ENCODE assay signal across 1 fruit fly cellular context in the genomic region with DNA sequence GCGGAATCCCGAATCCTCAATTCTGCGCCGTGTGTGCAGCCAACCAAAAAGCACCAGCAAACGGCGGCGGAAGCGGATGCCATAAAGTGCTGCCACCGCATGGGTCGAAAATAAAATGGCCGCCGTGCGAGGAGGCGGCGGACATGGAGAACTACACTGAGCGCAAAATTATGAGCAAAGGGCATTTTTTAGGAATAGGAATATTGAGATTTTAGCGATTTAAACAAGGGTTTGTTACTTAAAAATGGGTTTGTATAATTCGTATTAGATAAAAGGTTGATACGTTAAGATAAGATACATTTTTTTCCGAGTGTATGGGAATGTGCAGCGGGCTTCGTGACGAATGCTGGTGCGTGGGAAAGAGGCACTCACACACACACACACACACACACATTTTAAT.
A peak's percentile ranks its signal among the peaks of the same experiment; 100 is the strongest.
TF ChIP-seq lines count a peak whose summit lies in the region.

No protein-coding gene starts in this region.

TF ChIP-seq in whole organism, embryonic, 481 proteins besides CTCF, POLR2A, EP300 and RAD21 (continued from another document and continues in another):
- no peak for TF ChIP-seq H15 (GFP tag; IDR thresholded peaks at IDR 0.05; lab: Robert Waterston, UW)
- no peak for TF ChIP-seq mirr (GFP tag; optimal IDR thresholded peaks at IDR 0.05; lab: Kevin White, UChicago)
- no peak for TF ChIP-seq danr (GFP tag; IDR thresholded peaks at IDR 0.05; lab: Robert Waterston, UW)
- no peak for TF ChIP-seq eyg (GFP tag; optimal IDR thresholded peaks at IDR 0.05; lab: Kevin White, UChicago)
- 0 out of 2 replicates have a peak, but pooled peaks have one; percentile 24 for TF ChIP-seq CG32772 (GFP tag; IDR thresholded peaks at IDR 0.05; lab: Robert Waterston, UW)
- TF ChIP-seq CG3281 (GFP tag; optimal IDR thresholded peaks at IDR 0.05; lab: Kevin White, UChicago) = peak; percentile 17
- TF ChIP-seq Ssrp (tag; optimal IDR thresholded peaks at IDR 0.05; lab: Kevin White, UChicago) = peak; percentile 30
- TF ChIP-seq Mes4 (GFP tag; optimal IDR thresholded peaks at IDR 0.05; lab: Kevin White, UChicago) = peak; percentile 9
- TF ChIP-seq CG33557 (GFP tag; optimal IDR thresholded peaks at IDR 0.05; lab: Kevin White, UChicago) = no peak
- peak; percentile 42 for TF ChIP-seq zf30C (GFP tag; optimal IDR thresholded peaks at IDR 0.05; lab: Kevin White, UChicago)
- no peak for TF ChIP-seq nom (GFP tag; optimal IDR thresholded peaks at IDR 0.05; lab: Kevin White, UChicago)
- peak; percentile 61; the same call in 1 of the 2 replicates for TF ChIP-seq CG17328 (GFP tag; IDR thresholded peaks at IDR 0.05; lab: Robert Waterston, UW)
- TF ChIP-seq Vsx1 (GFP tag; optimal IDR thresholded peaks at IDR 0.05; lab: Kevin White, UChicago) = no peak
- TF ChIP-seq CG2202 (tag; optimal IDR thresholded peaks at IDR 0.05; lab: Kevin White, UChicago) = no peak
- TF ChIP-seq CG1603 (tag; optimal IDR thresholded peaks at IDR 0.05; lab: Kevin White, UChicago) = no peak
- TF ChIP-seq CG17568 (GFP tag; optimal IDR thresholded peaks at IDR 0.05; lab: Kevin White, UChicago) = no peak
- TF ChIP-seq CG17829 (tag; optimal IDR thresholded peaks at IDR 0.05; lab: Kevin White, UChicago) = peak; percentile 48
- TF ChIP-seq zfh1 (GFP tag; IDR thresholded peaks at IDR 0.05; lab: Robert Waterston, UW) = peak; percentile 56; the same call in 2 of the 3 replicates
- TF ChIP-seq gcm (GFP tag; optimal IDR thresholded peaks at IDR 0.05; lab: Kevin White, UChicago) = peak; percentile 43
- TF ChIP-seq dati (GFP tag; IDR thresholded peaks at IDR 0.05; lab: Robert Waterston, UW) = no peak
- peak; percentile 3 for TF ChIP-seq CG10147 (GFP tag; optimal IDR thresholded peaks at IDR 0.05; lab: Kevin White, UChicago)
- TF ChIP-seq kay (GFP tag; optimal IDR thresholded peaks at IDR 0.05; lab: Kevin White, UChicago) = no peak
- no peak for TF ChIP-seq Dip3 (GFP tag; optimal IDR thresholded peaks at IDR 0.05; lab: Kevin White, UChicago)
- peak; percentile 1 for TF ChIP-seq Six4 (GFP tag; optimal IDR thresholded peaks at IDR 0.05; lab: Kevin White, UChicago)
- peak; percentile 1 for TF ChIP-seq BtbVII (GFP tag; optimal IDR thresholded peaks at IDR 0.05; lab: Kevin White, UChicago)
- TF ChIP-seq Dip2 (GFP tag; IDR thresholded peaks at IDR 0.05; lab: Robert Waterston, UW) = no peak
- TF ChIP-seq ato (GFP tag; IDR thresholded peaks at IDR 0.05; lab: Robert Waterston, UW; ENCODE audit: partially characterized antibody) = no peak
- TF ChIP-seq Optix (GFP tag; IDR thresholded peaks at IDR 0.05; lab: Robert Waterston, UW) = 0 out of 3 replicates have a peak, but pooled peaks have one; percentile 22
- TF ChIP-seq CG13624 (GFP tag; optimal IDR thresholded peaks at IDR 0.05; lab: Kevin White, UChicago) = no peak
- TF ChIP-seq dan (GFP tag; IDR thresholded peaks at IDR 0.05; lab: Robert Waterston, UW) = no peak
- peak; percentile 37; the same call in 1 of the 2 replicates for TF ChIP-seq stc (GFP tag; IDR thresholded peaks at IDR 0.05; lab: Robert Waterston, UW)
- TF ChIP-seq Hsf (GFP tag; optimal IDR thresholded peaks at IDR 0.05; lab: Kevin White, UChicago) = peak; percentile 24
- TF ChIP-seq jigr1 (GFP tag; IDR thresholded peaks at IDR 0.05; lab: Robert Waterston, UW) = no peak
- no peak for TF ChIP-seq CG30020 (tag; optimal IDR thresholded peaks at IDR 0.05; lab: Kevin White, UChicago)
- no peak for TF ChIP-seq CG7745 (tag; optimal IDR thresholded peaks at IDR 0.05; lab: Kevin White, UChicago)
- peak; percentile 38; the same call in 1 of the 2 replicates for TF ChIP-seq vvl (GFP tag; IDR thresholded peaks at IDR 0.05; lab: Robert Waterston, UW)
- no peak for TF ChIP-seq CG1024 (GFP tag; IDR thresholded peaks at IDR 0.05; lab: Robert Waterston, UW)
- TF ChIP-seq ttk (GFP tag; IDR thresholded peaks at IDR 0.05; lab: Robert Waterston, UW) = no peak
- no peak for TF ChIP-seq Trl (optimal IDR thresholded peaks at IDR 0.05; lab: Kevin White, UChicago)
- no peak for TF ChIP-seq Trl (GFP tag; optimal IDR thresholded peaks at IDR 0.05; lab: Kevin White, UChicago)
- TF ChIP-seq repo (GFP tag; optimal IDR thresholded peaks at IDR 0.05; lab: Kevin White, UChicago) = no peak
- TF ChIP-seq MTF-1 (GFP tag; optimal IDR thresholded peaks at IDR 0.05; lab: Kevin White, UChicago; ENCODE audit: borderline replicate concordance) = no peak
- TF ChIP-seq CG9215 (GFP tag; IDR thresholded peaks at IDR 0.05; lab: Robert Waterston, UW) = no peak; the same call in 1 of the 2 replicates
- peak; percentile 40 for TF ChIP-seq HHEX (GFP tag; optimal IDR thresholded peaks at IDR 0.05; lab: Kevin White, UChicago)
- TF ChIP-seq CG2875 (GFP tag; optimal IDR thresholded peaks at IDR 0.05; lab: Kevin White, UChicago) = peak; percentile 25
- no peak for TF ChIP-seq CG16863 (GFP tag; optimal IDR thresholded peaks at IDR 0.05; lab: Kevin White, UChicago)
- no peak for TF ChIP-seq CG7271 (tag; optimal IDR thresholded peaks at IDR 0.05; lab: Kevin White, UChicago)
- TF ChIP-seq CG6813 (GFP tag; optimal IDR thresholded peaks at IDR 0.05; lab: Kevin White, UChicago) = no peak
- TF ChIP-seq phol (tag; optimal IDR thresholded peaks at IDR 0.05; lab: Kevin White, UChicago) = peak; percentile 60
- TF ChIP-seq D19A (tag; optimal IDR thresholded peaks at IDR 0.05; lab: Kevin White, UChicago) = peak; percentile 7
- peak; percentile 59 for TF ChIP-seq lab (GFP tag; optimal IDR thresholded peaks at IDR 0.05; lab: Kevin White, UChicago)
- TF ChIP-seq CG17361 (GFP tag; IDR thresholded peaks at IDR 0.05; lab: Robert Waterston, UW) = 0 out of 3 replicates have a peak, but pooled peaks have one; percentile 39
- peak; percentile 43; the same call in 1 of the 2 replicates for TF ChIP-seq CG4404 (GFP tag; IDR thresholded peaks at IDR 0.05; lab: Robert Waterston, UW)
- peak in 1 of 2 experiments; percentile 45 for TF ChIP-seq Pdp1 (GFP tag; optimal IDR thresholded peaks at IDR 0.05; lab: Kevin White, UChicago)
- TF ChIP-seq CrebB (tag; optimal IDR thresholded peaks at IDR 0.05; lab: Kevin White, UChicago) = no peak
- no peak for TF ChIP-seq CG16815 (GFP tag; optimal IDR thresholded peaks at IDR 0.05; lab: Kevin White, UChicago)
- no peak for TF ChIP-seq CG8089 (GFP tag; optimal IDR thresholded peaks at IDR 0.05; lab: Kevin White, UChicago)
- TF ChIP-seq CG4730 (GFP tag; IDR thresholded peaks at IDR 0.05; lab: Robert Waterston, UW) = peak; percentile 30; the same call in 1 of the 2 replicates
- no peak for TF ChIP-seq D19B (GFP tag; optimal IDR thresholded peaks at IDR 0.05; lab: Kevin White, UChicago)
- no peak for TF ChIP-seq Camta (GFP tag; optimal IDR thresholded peaks at IDR 0.05; lab: Kevin White, UChicago)
- TF ChIP-seq Meics (GFP tag; optimal IDR thresholded peaks at IDR 0.05; lab: Kevin White, UChicago) = peak; percentile 34
- TF ChIP-seq ftz-f1 (GFP tag; optimal IDR thresholded peaks at IDR 0.05; lab: Kevin White, UChicago) = no peak
- TF ChIP-seq CG9932 (GFP tag; IDR thresholded peaks at IDR 0.05; lab: Robert Waterston, UW) = 0 out of 2 replicates have a peak, but pooled peaks have one; percentile 11
- no peak for TF ChIP-seq gfzf (GFP tag; optimal IDR thresholded peaks at IDR 0.05; lab: Kevin White, UChicago)
- no peak for TF ChIP-seq CG4282 (GFP tag; optimal IDR thresholded peaks at IDR 0.05; lab: Kevin White, UChicago)
- peak; percentile 14 for TF ChIP-seq CG17385 (GFP tag; optimal IDR thresholded peaks at IDR 0.05; lab: Kevin White, UChicago)
- peak; percentile 49 for TF ChIP-seq CG17359 (tag; optimal IDR thresholded peaks at IDR 0.05; lab: Kevin White, UChicago)
- TF ChIP-seq Lpt (GFP tag; optimal IDR thresholded peaks at IDR 0.05; lab: Kevin White, UChicago) = no peak
- TF ChIP-seq sob (GFP tag; IDR thresholded peaks at IDR 0.05; lab: Robert Waterston, UW) = no peak
- TF ChIP-seq CG13424 (tag; optimal IDR thresholded peaks at IDR 0.05; lab: Kevin White, UChicago) = no peak
- TF ChIP-seq Hr51 (GFP tag; optimal IDR thresholded peaks at IDR 0.05; lab: Kevin White, UChicago) = peak in 1 of 2 experiments; percentile 30
- TF ChIP-seq tll (GFP tag; optimal IDR thresholded peaks at IDR 0.05; lab: Kevin White, UChicago) = no peak
- peak; percentile 0 for TF ChIP-seq nerfin-1 (tag; optimal IDR thresholded peaks at IDR 0.05; lab: Kevin White, UChicago)
- no peak for TF ChIP-seq her (GFP tag; optimal IDR thresholded peaks at IDR 0.05; lab: Kevin White, UChicago)
- TF ChIP-seq Ptx1 (GFP tag; IDR thresholded peaks at IDR 0.05; lab: Robert Waterston, UW) = peak; percentile 51
- TF ChIP-seq az2 (GFP tag; optimal IDR thresholded peaks at IDR 0.05; lab: Kevin White, UChicago) = peak; percentile 39
- TF ChIP-seq gem (tag; optimal IDR thresholded peaks at IDR 0.05; lab: Kevin White, UChicago) = peak; percentile 48
- TF ChIP-seq hkb (optimal IDR thresholded peaks at IDR 0.05; lab: Kevin White, UChicago) = no peak
- peak; percentile 48 for TF ChIP-seq hkb (GFP tag; IDR thresholded peaks at IDR 0.05; lab: Robert Waterston, UW)
- TF ChIP-seq Fer1 (GFP tag; optimal IDR thresholded peaks at IDR 0.05; lab: Kevin White, UChicago) = peak; percentile 50
- TF ChIP-seq chm (GFP tag; IDR thresholded peaks at IDR 0.05; lab: Robert Waterston, UW) = no peak
- no peak for TF ChIP-seq CG13287 (GFP tag; IDR thresholded peaks at IDR 0.05; lab: Robert Waterston, UW; ENCODE audit: partially characterized antibody)
- no peak for TF ChIP-seq CG11085 (GFP tag; IDR thresholded peaks at IDR 0.05; lab: Robert Waterston, UW)
- TF ChIP-seq btn (GFP tag; optimal IDR thresholded peaks at IDR 0.05; lab: Kevin White, UChicago) = peak; percentile 13
- no peak for TF ChIP-seq tna (GFP tag; IDR thresholded peaks at IDR 0.05; lab: Robert Waterston, UW; ENCODE audit: partially characterized antibody)
- TF ChIP-seq Sry-β (GFP tag; optimal IDR thresholded peaks at IDR 0.05; lab: Kevin White, UChicago) = no peak
- no peak for TF ChIP-seq CG1529 (GFP tag; optimal IDR thresholded peaks at IDR 0.05; lab: Kevin White, UChicago)
- no peak for TF ChIP-seq NC2β (GFP tag; optimal IDR thresholded peaks at IDR 0.05; lab: Kevin White, UChicago)
- TF ChIP-seq dimm (GFP tag; IDR thresholded peaks at IDR 0.05; lab: Robert Waterston, UW) = no peak
- TF ChIP-seq CG10979 (tag; optimal IDR thresholded peaks at IDR 0.05; lab: Kevin White, UChicago) = peak; percentile 50
- TF ChIP-seq CG6254 (GFP tag; optimal IDR thresholded peaks at IDR 0.05; lab: Kevin White, UChicago) = peak; percentile 11
- TF ChIP-seq CG4820 (GFP tag; optimal IDR thresholded peaks at IDR 0.05; lab: Kevin White, UChicago) = peak; percentile 42
- no peak for TF ChIP-seq Poxn (GFP tag; IDR thresholded peaks at IDR 0.05; lab: Robert Waterston, UW)
- no peak for TF ChIP-seq YL-1 (GFP tag; optimal IDR thresholded peaks at IDR 0.05; lab: Kevin White, UChicago)
- peak; percentile 14 for TF ChIP-seq org-1 (GFP tag; optimal IDR thresholded peaks at IDR 0.05; lab: Kevin White, UChicago)
- TF ChIP-seq CG12219 (GFP tag; optimal IDR thresholded peaks at IDR 0.05; lab: Kevin White, UChicago) = peak; percentile 9
- no peak for TF ChIP-seq ase (GFP tag; IDR thresholded peaks at IDR 0.05; lab: Robert Waterston, UW)
- TF ChIP-seq CG30403 (GFP tag; optimal IDR thresholded peaks at IDR 0.05; lab: Kevin White, UChicago) = peak; percentile 21
- no peak for TF ChIP-seq sug (tag; optimal IDR thresholded peaks at IDR 0.05; lab: Kevin White, UChicago)
- peak; percentile 26 to 28 for TF ChIP-seq dpn (GFP tag; optimal IDR thresholded peaks at IDR 0.05; lab: Kevin White, UChicago)
- no peak for TF ChIP-seq CG9797 (GFP tag; optimal IDR thresholded peaks at IDR 0.05; lab: Kevin White, UChicago)
- TF ChIP-seq CG8924 (tag; optimal IDR thresholded peaks at IDR 0.05; lab: Kevin White, UChicago) = peak; percentile 9
- peak in 1 of 2 experiments; percentile 50 for TF ChIP-seq bsh (GFP tag; optimal IDR thresholded peaks at IDR 0.05; lab: Kevin White, UChicago)
- TF ChIP-seq Max (GFP tag; optimal IDR thresholded peaks at IDR 0.05; lab: Kevin White, UChicago) = no peak
- TF ChIP-seq CG9609 (GFP tag; optimal IDR thresholded peaks at IDR 0.05; lab: Kevin White, UChicago) = no peak
- peak; percentile 89 for TF ChIP-seq Ets65A (GFP tag; lab: Kevin White, UChicago)
- TF ChIP-seq Dll (GFP tag; IDR thresholded peaks at IDR 0.05; lab: Robert Waterston, UW; ENCODE audit: partially characterized antibody) = no peak
- peak; percentile 23 for TF ChIP-seq Abd-B (GFP tag; optimal IDR thresholded peaks at IDR 0.05; lab: Kevin White, UChicago)
- TF ChIP-seq Scr (GFP tag; IDR thresholded peaks at IDR 0.05; lab: Robert Waterston, UW; ENCODE audit: partially characterized antibody) = no peak
- TF ChIP-seq CG11695 (GFP tag; IDR thresholded peaks at IDR 0.05; lab: Robert Waterston, UW) = 0 out of 3 replicates have a peak, but pooled peaks have one; percentile 22
- TF ChIP-seq tin (GFP tag; optimal IDR thresholded peaks at IDR 0.05; lab: Kevin White, UChicago) = peak; percentile 16
- peak; percentile 23 for TF ChIP-seq CG8388 (GFP tag; optimal IDR thresholded peaks at IDR 0.05; lab: Kevin White, UChicago)
- TF ChIP-seq row (GFP tag; IDR thresholded peaks at IDR 0.05; lab: Robert Waterston, UW) = peak; percentile 46
- TF ChIP-seq Awh (GFP tag; IDR thresholded peaks at IDR 0.05; lab: Robert Waterston, UW) = 0 out of 2 replicates have a peak, but pooled peaks have one; percentile 50
- TF ChIP-seq CG3726 (GFP tag; IDR thresholded peaks at IDR 0.05; lab: Robert Waterston, UW) = 0 out of 3 replicates have a peak, but pooled peaks have one; percentile 46
- TF ChIP-seq lmd (GFP tag; IDR thresholded peaks at IDR 0.05; lab: Robert Waterston, UW) = peak; percentile 38
- no peak for TF ChIP-seq esg (GFP tag; conservative IDR thresholded peaks at IDR 0.05; lab: Robert Waterston, UW)
- no peak for TF ChIP-seq CG11723 (GFP tag; optimal IDR thresholded peaks at IDR 0.05; lab: Kevin White, UChicago)
- TF ChIP-seq CG34422 (GFP tag; IDR thresholded peaks at IDR 0.05; lab: Robert Waterston, UW) = peak; percentile 40; the same call in 1 of the 3 replicates
- no peak for TF ChIP-seq pan (optimal IDR thresholded peaks at IDR 0.05; lab: Kevin White, UChicago)
- TF ChIP-seq pan (GFP tag; optimal IDR thresholded peaks at IDR 0.05 in 1 of 2, IDR thresholded peaks at IDR 0.05 in 1 of 2) = peak in 1 of 2 experiments; percentile 28
- peak; percentile 40 for TF ChIP-seq bcd (GFP tag; optimal IDR thresholded peaks at IDR 0.05; lab: Kevin White, UChicago)
- TF ChIP-seq Blimp-1 (GFP tag; optimal IDR thresholded peaks at IDR 0.05; lab: Kevin White, UChicago) = peak; percentile 50
- no peak for TF ChIP-seq Bgb (GFP tag; IDR thresholded peaks at IDR 0.05; lab: Robert Waterston, UW; ENCODE audit: partially characterized antibody)
- TF ChIP-seq CG9876 (GFP tag; optimal IDR thresholded peaks at IDR 0.05; lab: Kevin White, UChicago) = no peak
- TF ChIP-seq Lim3 (GFP tag; IDR thresholded peaks at IDR 0.05; lab: Robert Waterston, UW) = no peak
- no peak for TF ChIP-seq Nf-YA (GFP tag; IDR thresholded peaks at IDR 0.05; lab: Robert Waterston, UW)
